Fruit fly (Drosophila melanogaster): ENCODE data around the gene Arpc3B.

Arpc3B gene

DNA sequence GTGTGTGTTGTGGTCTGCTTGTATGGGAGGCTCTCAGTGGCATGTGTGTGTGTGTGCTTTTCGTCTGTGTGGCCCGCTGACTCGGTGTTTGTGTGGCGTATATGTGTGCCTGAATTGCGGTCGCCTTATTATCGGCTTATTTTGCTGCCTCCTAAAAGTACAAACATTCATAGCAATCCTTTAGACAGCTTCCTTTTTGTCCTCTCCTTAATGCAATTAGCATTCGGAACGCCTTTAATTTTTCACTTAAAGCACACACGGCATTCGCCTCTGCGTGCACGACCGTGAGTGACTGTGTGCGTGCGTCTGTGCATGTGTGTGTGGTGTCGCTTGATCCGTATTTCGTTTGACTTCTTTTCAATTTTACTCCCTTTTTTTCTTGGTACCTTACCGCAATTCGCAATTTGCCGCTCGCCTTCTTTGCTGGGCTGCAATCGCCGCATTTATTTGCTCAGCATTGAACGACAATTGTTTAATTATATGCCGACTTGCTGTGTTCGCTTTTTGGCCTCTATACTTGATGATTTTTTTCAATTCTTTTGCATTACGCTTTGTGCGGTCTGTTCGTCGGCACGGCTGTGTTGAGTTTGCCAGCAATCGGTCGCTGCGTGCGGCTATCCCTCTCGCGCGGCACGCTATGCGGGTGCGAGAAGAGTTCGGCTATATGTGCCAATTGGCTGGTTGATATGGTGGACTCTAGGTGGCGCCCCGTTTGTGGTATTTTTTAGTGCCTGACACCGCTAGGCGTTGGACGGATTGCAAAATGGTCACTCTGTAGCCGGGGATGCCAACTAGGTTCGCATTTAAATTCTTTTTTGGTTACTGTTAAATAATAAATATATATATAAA is 28.1 kb downstream of the Arpc3B start, which contains the start of gene wcy (continued):
- TF ChIP-seq CG32767 (GFP tag; IDR thresholded peaks at IDR 0.05): no peak
- no peak for TF ChIP-seq MTF-1 (GFP tag; optimal IDR thresholded peaks at IDR 0.05; ENCODE audit: borderline replicate concordance)
- TF ChIP-seq CG11085 (GFP tag; IDR thresholded peaks at IDR 0.05): no peak
- TF ChIP-seq CG3281 (GFP tag; optimal IDR thresholded peaks at IDR 0.05): no peak
- no peak for TF ChIP-seq ssp (GFP tag; IDR thresholded peaks at IDR 0.05)
- TF ChIP-seq Ets97D (GFP tag; optimal IDR thresholded peaks at IDR 0.05): peak; percentile 76
- no peak for TF ChIP-seq CG5953 (GFP tag; IDR thresholded peaks at IDR 0.05)
- no peak for TF ChIP-seq p53 (GFP tag; optimal IDR thresholded peaks at IDR 0.05)
- TF ChIP-seq CG17912 (GFP tag; optimal IDR thresholded peaks at IDR 0.05): peak; percentile 67
- TF ChIP-seq CG12769 (tag; optimal IDR thresholded peaks at IDR 0.05): no peak
- no peak for TF ChIP-seq Dad (GFP tag; optimal IDR thresholded peaks at IDR 0.05)
- peak; percentile 7 for TF ChIP-seq CG10431 (GFP tag; optimal IDR thresholded peaks at IDR 0.05)
- TF ChIP-seq CG6813 (GFP tag; optimal IDR thresholded peaks at IDR 0.05): no peak
- TF ChIP-seq Jarid2 (GFP tag; optimal IDR thresholded peaks at IDR 0.05): no peak
- TF ChIP-seq CG10979 (tag; optimal IDR thresholded peaks at IDR 0.05): no peak
- TF ChIP-seq ham (GFP tag; IDR thresholded peaks at IDR 0.05): no peak
- peak; percentile 68 for TF ChIP-seq BEAF-32 (GFP tag; optimal IDR thresholded peaks at IDR 0.05)
- peak; percentile 35 for TF ChIP-seq CG10543 (GFP tag; optimal IDR thresholded peaks at IDR 0.05)
- TF ChIP-seq CG11247 (GFP tag; IDR thresholded peaks at IDR 0.05): 0 out of 2 replicates have a peak, but pooled peaks have one; percentile 41
- no peak for TF ChIP-seq CG8388 (GFP tag; optimal IDR thresholded peaks at IDR 0.05)
- peak; percentile 44 for TF ChIP-seq NC2β (GFP tag; optimal IDR thresholded peaks at IDR 0.05)
- no peak for TF ChIP-seq HLH54F (GFP tag; optimal IDR thresholded peaks at IDR 0.05)
- TF ChIP-seq amos (GFP tag; IDR thresholded peaks at IDR 0.05; ENCODE audit: partially characterized antibody): 0 out of 2 replicates have a peak, but pooled peaks have one; percentile 42
- TF ChIP-seq ab (GFP tag; optimal IDR thresholded peaks at IDR 0.05): no peak
- TF ChIP-seq CG10959 (GFP tag; IDR thresholded peaks at IDR 0.05): no peak
- TF ChIP-seq Dref (GFP tag; IDR thresholded peaks at IDR 0.05): no peak; the same call in 1 of the 2 replicates
- peak; percentile 2 for TF ChIP-seq CG30403 (GFP tag; optimal IDR thresholded peaks at IDR 0.05)
- TF ChIP-seq CG16815 (GFP tag; optimal IDR thresholded peaks at IDR 0.05): no peak
- TF ChIP-seq ato (GFP tag; IDR thresholded peaks at IDR 0.05; ENCODE audit: partially characterized antibody): no peak
- TF ChIP-seq NFAT (GFP tag; IDR thresholded peaks at IDR 0.05): peak; percentile 44; the same call in 1 of the 2 replicates
- no peak for TF ChIP-seq ro (GFP tag; IDR thresholded peaks at IDR 0.05)
- TF ChIP-seq sens-2 (GFP tag; IDR thresholded peaks at IDR 0.05): no peak
- TF ChIP-seq Ets65A (GFP tag): peak; percentile 92
- TF ChIP-seq shn (GFP tag; optimal IDR thresholded peaks at IDR 0.05): no peak
- peak; percentile 97 for TF ChIP-seq CTCF (GFP tag; optimal IDR thresholded peaks at IDR 0.05)
- no peak for TF ChIP-seq Fer1 (GFP tag; optimal IDR thresholded peaks at IDR 0.05)
- TF ChIP-seq CG12299 (tag; optimal IDR thresholded peaks at IDR 0.05): no peak
- TF ChIP-seq CG6175 (GFP tag; IDR thresholded peaks at IDR 0.05): no peak
- TF ChIP-seq slp2 (GFP tag; optimal IDR thresholded peaks at IDR 0.05): no peak
- TF ChIP-seq twi (tag; optimal IDR thresholded peaks at IDR 0.05): no peak
- TF ChIP-seq schlank (tag; optimal IDR thresholded peaks at IDR 0.05): no peak
- no peak for TF ChIP-seq CG10274 (GFP tag; optimal IDR thresholded peaks at IDR 0.05)
- TF ChIP-seq nau (GFP tag; optimal IDR thresholded peaks at IDR 0.05): no peak
- no peak for TF ChIP-seq CG7372 (GFP tag; IDR thresholded peaks at IDR 0.05)
- no peak for TF ChIP-seq CG7745 (tag; optimal IDR thresholded peaks at IDR 0.05)
- peak; percentile 60 for TF ChIP-seq Bgb (GFP tag; IDR thresholded peaks at IDR 0.05; ENCODE audit: partially characterized antibody)
- no peak for TF ChIP-seq Dfd (GFP tag; optimal IDR thresholded peaks at IDR 0.05)
- peak; percentile 7 for TF ChIP-seq zen (tag; optimal IDR thresholded peaks at IDR 0.05)
- no peak for TF ChIP-seq CG12236 (GFP tag; optimal IDR thresholded peaks at IDR 0.05)
- no peak for TF ChIP-seq CG6854 (GFP tag; optimal IDR thresholded peaks at IDR 0.05)

Data from whole organism, embryonic.